Worm (Caenorhabditis elegans) whole organism, L4/young adult: ENCODE measurements around the gene irld-36.

Experiments used
- W03F9.2 ChIP-seq: fragments of 150-350 bp; optimal IDR thresholded peaks from 2 replicates; lab custom pipeline; 2014; ENCODE audit warnings: missing biosample characterization, missing genetic modification characterization
- dao-5 ChIP-seq: sonication (generic microtip); optimal IDR thresholded peaks from 2 replicates; lab custom pipeline; 2016; ENCODE audit warnings: missing genotype, missing genetic modification characterization, moderate library complexity, missing compliant biosample characterization
- him-1 ChIP-seq: sonication (generic microtip); optimal IDR thresholded peaks from 2 replicates; lab custom pipeline; 2016; ENCODE audit warnings: missing genotype, missing genetic modification reagents, missing genetic modification characterization, missing compliant biosample characterization

DNA sequence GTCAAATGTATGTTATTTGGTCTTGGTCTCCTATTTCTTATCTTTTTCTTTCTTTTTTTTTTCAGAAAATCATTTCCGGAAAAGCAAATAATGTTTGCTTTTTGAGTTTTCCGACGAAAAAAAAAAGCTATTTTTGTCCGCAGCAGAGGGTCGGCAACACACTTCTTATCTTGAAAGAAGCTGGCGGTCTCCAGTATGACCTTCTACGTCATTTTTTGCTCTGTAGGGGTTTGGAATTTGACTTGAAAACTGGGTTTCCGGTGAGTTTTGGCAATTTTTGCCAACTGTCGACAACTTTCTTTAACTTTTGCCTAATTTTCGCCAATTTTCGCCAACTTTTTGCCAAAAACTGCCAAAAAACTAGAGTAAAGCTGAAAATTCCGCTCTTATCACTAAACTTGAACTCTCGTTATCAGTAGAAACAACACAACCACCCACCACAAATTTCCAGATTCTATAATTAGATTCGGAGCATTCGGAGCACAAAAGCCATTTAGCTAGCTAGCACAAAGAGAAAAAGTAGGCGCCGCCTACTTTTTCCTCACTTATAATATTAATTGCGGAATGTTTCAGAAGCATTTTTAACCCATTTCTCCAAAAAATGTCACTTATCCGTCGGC is 8.8 kb upstream of the irld-36 start, which contains the start of gene nhx-6:
- TF ChIP-seq him-1 (tag; lab: Kevin White, UChicago) (no peak), W03F9.2 (tag; lab: Kevin White, UChicago) (no peak), dao-5 (tag; lab: Kevin White, UChicago) (no peak)
